Fruit fly (Drosophila melanogaster) whole organism, embryonic: ENCODE measurements around the gene Gclc.
A peak's percentile ranks its signal among the peaks of the same experiment; 100 is the strongest.

Experiments used
- Abd-B ChIP-seq: fragments of 200-800 bp; sonication (Bioruptor generic); optimal IDR thresholded peaks from 2 replicates; lab custom pipeline; 2018; ENCODE audit warnings: missing biosample characterization, mild to moderate bottlenecking, missing genetic modification characterization, moderate library complexity
- CG11093 ChIP-seq: fragments of 200-800 bp; sonication (Bioruptor generic); IDR thresholded peaks from 3 replicates; pipeline ENCODE4 v1.3.6; 2022; ENCODE audit warnings: missing biosample characterization, missing genetic modification characterization
- CG11504 ChIP-seq: fragments of 200-800 bp; sonication (Bioruptor generic); optimal IDR thresholded peaks from 3 replicates; lab custom pipeline; 2019; ENCODE audit warnings: missing biosample characterization, mild to moderate bottlenecking, missing genetic modification characterization, moderate library complexity
- CG11695 ChIP-seq: fragments of 200-800 bp; sonication (Bioruptor generic); IDR thresholded peaks from 3 replicates; pipeline ENCODE4 v1.3.6; 2022; ENCODE audit warnings: missing biosample characterization, missing genetic modification characterization
- CG12744 ChIP-seq: fragments of 200-800 bp; sonication (Bioruptor generic); optimal IDR thresholded peaks from 2 replicates; lab custom pipeline; 2016; ENCODE audit warnings: missing biosample characterization, missing genetic modification characterization
- CG13624 ChIP-seq: fragments of 200-800 bp; sonication (Bioruptor generic); optimal IDR thresholded peaks from 2 replicates; lab custom pipeline; 2016; ENCODE audit warnings: missing biosample characterization, missing genetic modification characterization
- CG1647 ChIP-seq: fragments of 200-800 bp; sonication (Bioruptor generic); optimal IDR thresholded peaks from 3 replicates; lab custom pipeline; 2016; ENCODE audit warnings: missing biosample characterization, missing genetic modification characterization
- CG2712 ChIP-seq: fragments of 200-800 bp; optimal IDR thresholded peaks from 3 replicates; lab custom pipeline; 2019; ENCODE audit warnings: missing biosample characterization, mild to moderate bottlenecking, missing genetic modification characterization, moderate library complexity
- CG3163 ChIP-seq: fragments of 200-800 bp; sonication (Bioruptor generic); optimal IDR thresholded peaks from 3 replicates; lab custom pipeline; 2016; ENCODE audit warnings: missing biosample characterization, missing genetic modification characterization
- CG34422 ChIP-seq: fragments of 200-800 bp; sonication (Bioruptor generic); IDR thresholded peaks from 3 replicates; pipeline ENCODE4 v1.3.6; 2022; ENCODE audit warnings: missing biosample characterization, missing genetic modification characterization
- CG3838 ChIP-seq: fragments of 200-800 bp; sonication (Bioruptor generic); optimal IDR thresholded peaks from 3 replicates; lab custom pipeline; 2016; ENCODE audit warnings: missing biosample characterization, missing genetic modification characterization
- CG43689 ChIP-seq: fragments of 200-800 bp; sonication (Bioruptor generic); IDR thresholded peaks from 2 replicates; pipeline ENCODE4 v1.3.6; 2022; ENCODE audit warnings: missing biosample characterization, missing genetic modification characterization
- CG7928 ChIP-seq: fragments of 200-800 bp; sonication (Bioruptor generic); optimal IDR thresholded peaks from 2 replicates; lab custom pipeline; 2017; ENCODE audit warnings: missing biosample characterization, mild to moderate bottlenecking, missing genetic modification characterization
- CG7963 ChIP-seq: fragments of 200-800 bp; sonication (Bioruptor generic); IDR thresholded peaks from 3 replicates; pipeline ENCODE4 v1.3.6; 2022; ENCODE audit warnings: missing biosample characterization, missing genetic modification characterization; ENCODE audit not compliant: partially characterized antibody
- CG9437 ChIP-seq: fragments of 200-800 bp; sonication (Bioruptor generic); optimal IDR thresholded peaks from 2 replicates; lab custom pipeline; 2018; ENCODE audit warnings: missing biosample characterization, mild to moderate bottlenecking, missing genetic modification characterization
- CG9609 ChIP-seq: fragments of 200-800 bp; sonication (Bioruptor generic); optimal IDR thresholded peaks from 3 replicates; lab custom pipeline; 2016; ENCODE audit warnings: missing biosample characterization, missing genetic modification characterization
- CG9797 ChIP-seq: fragments of 200-800 bp; sonication (Bioruptor generic); optimal IDR thresholded peaks from 3 replicates; lab custom pipeline; 2018; ENCODE audit warnings: missing biosample characterization, mild to moderate bottlenecking, missing genetic modification characterization
- CG9817 ChIP-seq: fragments of 200-800 bp; sonication (Bioruptor generic); optimal IDR thresholded peaks from 2 replicates; lab custom pipeline; 2018; ENCODE audit warnings: missing biosample characterization, mild to moderate bottlenecking, missing genetic modification characterization, moderate library complexity
- CG9876 ChIP-seq: fragments of 200-800 bp; sonication (Bioruptor generic); optimal IDR thresholded peaks from 2 replicates; lab custom pipeline; 2016; ENCODE audit warnings: missing biosample characterization, missing genetic modification characterization
- Dbx ChIP-seq: fragments of 200-800 bp; sonication (Bioruptor generic); IDR thresholded peaks from 3 replicates; pipeline ENCODE4 v1.3.6; 2022; ENCODE audit warnings: missing biosample characterization, missing genetic modification characterization
- Dll ChIP-seq: fragments of 200-800 bp; sonication (Bioruptor generic); IDR thresholded peaks from 4 replicates; pipeline ENCODE4 v1.3.6; 2022; ENCODE audit warnings: missing biosample characterization, missing genetic modification characterization; ENCODE audit not compliant: partially characterized antibody
- ERR ChIP-seq: fragments of 200-800 bp; sonication (Bioruptor generic); optimal IDR thresholded peaks from 2 replicates; lab custom pipeline; 2016; ENCODE audit warnings: missing biosample characterization, missing genetic modification characterization
- HLH4C ChIP-seq: fragments of 200-800 bp; sonication (Bioruptor generic); IDR thresholded peaks from 3 replicates; pipeline ENCODE4 v1.3.6; 2022; ENCODE audit warnings: missing biosample characterization, missing genetic modification characterization; ENCODE audit not compliant: partially characterized antibody
- HLHmδ ChIP-seq: fragments of 200-800 bp; sonication (Bioruptor generic); optimal IDR thresholded peaks from 2 replicates; lab custom pipeline; 2018; ENCODE audit warnings: missing biosample characterization, mild to moderate bottlenecking, missing genetic modification characterization, moderate library complexity
- Kr ChIP-seq: fragments of 200-800 bp; sonication (Bioruptor generic); optimal IDR thresholded peaks from 2 replicates; lab custom pipeline; 2017; ENCODE audit warnings: missing biosample characterization, mild to moderate bottlenecking, missing genetic modification characterization
- Lpt ChIP-seq: fragments of >200 bp; optimal IDR thresholded peaks from 2 replicates; lab custom pipeline; 2018; ENCODE audit warnings: missing biosample characterization, missing genetic modification characterization
- Rx ChIP-seq: fragments of 200-800 bp; sonication (Bioruptor generic); IDR thresholded peaks from 2 replicates; pipeline ENCODE4 v1.3.6; 2022; ENCODE audit warnings: missing biosample characterization, missing genetic modification characterization
- Six4 ChIP-seq: fragments of 200-800 bp; sonication (Bioruptor generic); optimal IDR thresholded peaks from 2 replicates; lab custom pipeline; 2016; ENCODE audit warnings: missing biosample characterization, missing genetic modification characterization
- Sry-δ ChIP-seq: fragments of 200-800 bp; sonication (Bioruptor generic); optimal IDR thresholded peaks from 2 replicates; lab custom pipeline; 2016; ENCODE audit warnings: missing biosample characterization, missing genetic modification characterization
- bowl ChIP-seq: fragments of 200-800 bp; sonication (Bioruptor generic); IDR thresholded peaks from 2 replicates; pipeline ENCODE4 v1.3.6; 2022; ENCODE audit warnings: missing biosample characterization, missing genetic modification characterization
- cato ChIP-seq: fragments of 200-800 bp; sonication (Bioruptor generic); optimal IDR thresholded peaks from 2 replicates; lab custom pipeline; 2016; ENCODE audit warnings: missing biosample characterization, missing genetic modification characterization, borderline replicate concordance
- caup ChIP-seq: fragments of 200-800 bp; sonication (Bioruptor generic); optimal IDR thresholded peaks from 3 replicates; lab custom pipeline; 2017; ENCODE audit warnings: missing biosample characterization, mild to moderate bottlenecking, missing genetic modification characterization, moderate library complexity; ENCODE audit not compliant: severe bottlenecking
- chif ChIP-seq, 2 experiments: fragments of 200-800 bp; sonication (Bioruptor generic); optimal IDR thresholded peaks; 3 replicates each; lab custom pipeline; 2016; ENCODE audit warnings: missing biosample characterization in 2 of 2, missing genetic modification characterization in 2 of 2
- hb ChIP-seq: fragments of 200-800 bp; sonication (Bioruptor generic); IDR thresholded peaks from 3 replicates; pipeline ENCODE4 v1.3.6; 2022; ENCODE audit warnings: missing biosample characterization, missing genetic modification characterization; ENCODE audit not compliant: partially characterized antibody
- hkb ChIP-seq, 2 experiments: fragments of 200-800 bp in 1 of 2; fragments of >200 bp in 1 of 2; sonication (Bioruptor generic) in 1 of 2; IDR thresholded peaks in 1 of 2; optimal IDR thresholded peaks in 1 of 2; 2 replicates each; pipeline versions ENCODE4 v1.3.6 to Lab custom; 2017 to 2022; ENCODE audit warnings: missing biosample characterization in 1 of 2, missing genetic modification characterization in 1 of 2
- lilli ChIP-seq: fragments of 200-800 bp; sonication (Bioruptor generic); optimal IDR thresholded peaks from 3 replicates; lab custom pipeline; 2016; ENCODE audit warnings: missing biosample characterization, missing genetic modification characterization
- mld ChIP-seq: fragments of 200-800 bp; sonication (Bioruptor generic); IDR thresholded peaks from 3 replicates; pipeline ENCODE4 v1.3.6; 2022; ENCODE audit warnings: missing biosample characterization, missing genetic modification characterization; ENCODE audit not compliant: partially characterized antibody
- oc ChIP-seq: fragments of 200-800 bp; sonication (Bioruptor generic); optimal IDR thresholded peaks from 2 replicates; lab custom pipeline; 2018; ENCODE audit warnings: missing biosample characterization, mild to moderate bottlenecking, missing genetic modification characterization, moderate library complexity
- otp ChIP-seq: fragments of 200-800 bp; sonication (Bioruptor generic); IDR thresholded peaks from 3 replicates; pipeline ENCODE4, ENCODE4 v1.3.6; 2022; ENCODE audit warnings: missing biosample characterization, missing genetic modification characterization
- pnt ChIP-seq: fragments of 200-800 bp; sonication (Bioruptor generic); optimal IDR thresholded peaks from 3 replicates; lab custom pipeline; 2016; ENCODE audit warnings: missing biosample characterization, missing genetic modification characterization
- pros ChIP-seq: fragments of 200-800 bp; sonication (Bioruptor generic); optimal IDR thresholded peaks from 3 replicates; lab custom pipeline; 2019; ENCODE audit warnings: missing biosample characterization, mild to moderate bottlenecking, missing genetic modification characterization, moderate library complexity
- repo ChIP-seq: fragments of 200-800 bp; sonication (Bioruptor generic); optimal IDR thresholded peaks from 2 replicates; lab custom pipeline; 2016; ENCODE audit warnings: missing biosample characterization, missing genetic modification characterization
- shn ChIP-seq: fragments of 200-800 bp; sonication (Bioruptor generic); optimal IDR thresholded peaks from 3 replicates; lab custom pipeline; 2016; ENCODE audit warnings: missing biosample characterization, missing genetic modification characterization
- sima ChIP-seq: fragments of 200-800 bp; sonication (Bioruptor generic); optimal IDR thresholded peaks from 2 replicates; lab custom pipeline; 2016; ENCODE audit warnings: missing biosample characterization, missing genetic modification characterization
- slou ChIP-seq: fragments of 200-800 bp; sonication (Bioruptor generic); optimal IDR thresholded peaks from 3 replicates; lab custom pipeline; 2016; ENCODE audit warnings: missing biosample characterization, missing genetic modification characterization
- trh ChIP-seq: fragments of 200-800 bp; sonication (Bioruptor generic); optimal IDR thresholded peaks from 2 replicates; lab custom pipeline; 2016; ENCODE audit warnings: missing biosample characterization, missing genetic modification characterization
- zfh2 ChIP-seq: fragments of 200-800 bp; sonication (Bioruptor generic); optimal IDR thresholded peaks from 2 replicates; lab custom pipeline; 2016; ENCODE audit warnings: missing biosample characterization, missing genetic modification characterization

The Gclc gene

dm6 chrX:8125224-8125649 is 9.3 kb upstream of the Gclc start (continued):
- peak; percentile 18; the same call in 1 of the 3 replicates for TF ChIP-seq CG34422 (GFP tag; lab: Robert Waterston, UW)
- TF ChIP-seq oc (tag; lab: Kevin White, UChicago) = peak; percentile 45
- no peak for TF ChIP-seq hb
- peak; percentile 82 for TF ChIP-seq CG11504 (tag; lab: Kevin White, UChicago)
- no peak for TF ChIP-seq CG9817 (tag; lab: Kevin White, UChicago)
- TF ChIP-seq trh (GFP tag; lab: Kevin White, UChicago) = no peak
- TF ChIP-seq pros (GFP tag; lab: Kevin White, UChicago) = no peak
- no peak for TF ChIP-seq CG11695 (GFP tag; lab: Robert Waterston, UW)
- no peak for TF ChIP-seq CG1647 (GFP tag; lab: Kevin White, UChicago)
- TF ChIP-seq ERR (GFP tag; lab: Kevin White, UChicago) = no peak
- TF ChIP-seq Kr (GFP tag; lab: Kevin White, UChicago) = no peak
- no peak for TF ChIP-seq chif (GFP tag; optimal IDR thresholded peaks at IDR 0.05; lab: Kevin White, UChicago)
- TF ChIP-seq caup (GFP tag; lab: Kevin White, UChicago) = no peak
- no peak for TF ChIP-seq CG7928 (GFP tag; lab: Kevin White, UChicago)
- TF ChIP-seq pnt (GFP tag; lab: Kevin White, UChicago) = no peak
- no peak for TF ChIP-seq CG9876 (GFP tag; lab: Kevin White, UChicago)
- no peak for TF ChIP-seq CG9609
- no peak for TF ChIP-seq CG3838 (GFP tag; lab: Kevin White, UChicago)
- no peak for TF ChIP-seq HLH4C (GFP tag; lab: Robert Waterston, UW)
- no peak for TF ChIP-seq CG11093 (GFP tag; lab: Robert Waterston, UW)
- no peak for TF ChIP-seq CG43689 (GFP tag; lab: Robert Waterston, UW)
- no peak for TF ChIP-seq Rx
- peak; percentile 62 for TF ChIP-seq Abd-B (GFP tag; lab: Kevin White, UChicago)
- peak; percentile 9 for TF ChIP-seq cato (GFP tag; lab: Kevin White, UChicago)
- TF ChIP-seq bowl (GFP tag; lab: Robert Waterston, UW) = no peak
- no peak for TF ChIP-seq repo
- TF ChIP-seq Lpt = no peak
- TF ChIP-seq CG9797 (GFP tag; lab: Kevin White, UChicago) = no peak
- TF ChIP-seq Six4 = peak; percentile 9
- no peak for TF ChIP-seq Sry-δ
- TF ChIP-seq CG3163 = no peak
- TF ChIP-seq lilli (GFP tag; lab: Kevin White, UChicago) = no peak
- no peak for TF ChIP-seq mld (GFP tag; lab: Robert Waterston, UW)
- no peak for TF ChIP-seq CG12744 (GFP tag; lab: Kevin White, UChicago)
- TF ChIP-seq otp (GFP tag; lab: Robert Waterston, UW) = no peak
- TF ChIP-seq hkb (optimal IDR thresholded peaks at IDR 0.05; lab: Kevin White, UChicago) = no peak
- TF ChIP-seq hkb (GFP tag; IDR thresholded peaks at IDR 0.05; lab: Robert Waterston, UW) = 0 out of 2 replicates have a peak, but pooled peaks have one; percentile 49
- TF ChIP-seq CG2712 (tag; lab: Kevin White, UChicago) = peak; percentile 77
- TF ChIP-seq HLHmδ (GFP tag; lab: Kevin White, UChicago) = no peak
- no peak for TF ChIP-seq shn (GFP tag; lab: Kevin White, UChicago)
- TF ChIP-seq slou (GFP tag; lab: Kevin White, UChicago) = no peak
- TF ChIP-seq CG7963 = no peak
- TF ChIP-seq CG9437 (GFP tag; lab: Kevin White, UChicago) = peak; percentile 64
- no peak for TF ChIP-seq Dbx
- no peak for TF ChIP-seq Dll (GFP tag; lab: Robert Waterston, UW)
- no peak for TF ChIP-seq zfh2 (GFP tag; lab: Kevin White, UChicago)
- no peak for TF ChIP-seq CG13624
- no peak for TF ChIP-seq sima (GFP tag; lab: Kevin White, UChicago)
